Fruit fly (Drosophila melanogaster): ENCODE data around the gene RPA2.

The RPA2 gene

DNA sequence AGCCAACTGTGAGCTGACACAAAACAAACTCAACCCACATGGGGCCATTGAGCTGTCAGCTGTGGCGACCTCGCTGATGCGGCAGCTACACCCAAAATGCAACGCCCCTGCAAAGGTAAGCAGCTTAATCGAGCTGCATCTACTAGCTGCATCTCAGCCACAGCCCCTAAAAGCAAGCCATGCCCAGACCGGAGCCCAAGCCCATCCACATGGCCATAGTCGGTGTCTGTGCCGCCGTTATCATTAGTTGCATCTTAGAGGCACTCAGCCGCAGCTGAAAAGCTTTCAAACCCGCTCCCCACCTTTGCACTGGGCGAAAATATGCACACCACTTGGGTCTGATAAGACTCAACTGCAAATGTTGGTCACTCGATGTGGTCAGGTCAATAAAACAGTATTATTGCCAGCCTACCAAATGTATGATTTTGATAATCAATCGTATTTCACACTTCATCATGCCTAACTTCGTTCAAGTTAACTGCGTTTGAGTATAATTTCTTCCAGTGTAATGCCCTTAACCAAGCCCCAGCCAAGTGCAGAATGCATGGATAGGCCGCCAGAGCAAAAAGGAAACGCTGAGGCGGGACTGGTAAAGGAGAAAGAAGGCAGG, 48.2 kb upstream of the RPA2 start:
- TF ChIP-seq unpg (GFP tag; optimal IDR thresholded peaks at IDR 0.05) (peak; percentile 74), Optix (GFP tag; IDR thresholded peaks at IDR 0.05) (peak; percentile 60; the same call in 1 of the 3 replicates), salm (tag; optimal IDR thresholded peaks at IDR 0.05) (peak; percentile 10), CG8388 (GFP tag; optimal IDR thresholded peaks at IDR 0.05) (peak; percentile 62), cato (GFP tag; optimal IDR thresholded peaks at IDR 0.05; ENCODE audit: borderline replicate concordance) (no peak), CG8089 (GFP tag; optimal IDR thresholded peaks at IDR 0.05) (peak; percentile 30), CG31441 (GFP tag; IDR thresholded peaks at IDR 0.05) (peak; percentile 80), CG9609 (GFP tag; optimal IDR thresholded peaks at IDR 0.05) (peak; percentile 41), CG8944 (GFP tag; optimal IDR thresholded peaks at IDR 0.05) (peak; percentile 31), org-1 (GFP tag; optimal IDR thresholded peaks at IDR 0.05) (peak; percentile 46), ATbp (GFP tag; optimal IDR thresholded peaks at IDR 0.05) (peak; percentile 70), lola (GFP tag; optimal IDR thresholded peaks at IDR 0.05) (peak in 1 of 3 experiments; percentile 63), CG3847 (GFP tag; IDR thresholded peaks at IDR 0.05) (no peak), Hmx (GFP tag; optimal IDR thresholded peaks at IDR 0.05) (no peak), CG34422 (GFP tag; IDR thresholded peaks at IDR 0.05) (0 out of 3 replicates have a peak, but pooled peaks have one; percentile 15), Max (GFP tag; optimal IDR thresholded peaks at IDR 0.05) (peak; percentile 1), Hr78 (GFP tag; optimal IDR thresholded peaks at IDR 0.05) (peak in 1 of 2 experiments; percentile 10), ken (GFP tag; IDR thresholded peaks at IDR 0.05) (0 out of 3 replicates have a peak, but pooled peaks have one; percentile 34), Chrac-16 (GFP tag; optimal IDR thresholded peaks at IDR 0.05) (peak; percentile 42), zen (tag; optimal IDR thresholded peaks at IDR 0.05) (peak; percentile 15), nom (GFP tag; optimal IDR thresholded peaks at IDR 0.05) (no peak), HLHmδ (GFP tag; optimal IDR thresholded peaks at IDR 0.05) (no peak), CG1603 (tag; optimal IDR thresholded peaks at IDR 0.05) (peak; percentile 91), pros (GFP tag; optimal IDR thresholded peaks at IDR 0.05) (no peak), jumu (GFP tag; optimal IDR thresholded peaks at IDR 0.05) (peak; percentile 11), pnt (GFP tag; optimal IDR thresholded peaks at IDR 0.05) (peak; percentile 46), tap (tag; optimal IDR thresholded peaks at IDR 0.05) (peak; percentile 66), CG10209 (GFP tag; optimal IDR thresholded peaks at IDR 0.05) (peak; percentile 29), kay (GFP tag; optimal IDR thresholded peaks at IDR 0.05) (no peak), nmo (GFP tag; optimal IDR thresholded peaks at IDR 0.05) (peak; percentile 67), CG10267 (tag; optimal IDR thresholded peaks at IDR 0.05) (peak; percentile 34), Usf (GFP tag; optimal IDR thresholded peaks at IDR 0.05) (no peak), Pdp1 (GFP tag; optimal IDR thresholded peaks at IDR 0.05) (peak; percentile 26 to 32), Antp (GFP tag; optimal IDR thresholded peaks at IDR 0.05) (peak; percentile 46), CG3407 (GFP tag; optimal IDR thresholded peaks at IDR 0.05) (peak; percentile 40), CG8290 (GFP tag; optimal IDR thresholded peaks at IDR 0.05) (peak; percentile 60), CG8290 (tag; optimal IDR thresholded peaks at IDR 0.05) (peak in 1 of 2 experiments; percentile 73), nau (GFP tag; optimal IDR thresholded peaks at IDR 0.05) (peak; percentile 0), CG10366 (GFP tag; IDR thresholded peaks at IDR 0.05) (no peak; the same call in 1 of the 2 replicates), sisA (GFP tag; IDR thresholded peaks at IDR 0.05) (peak; percentile 62), D19B (GFP tag; optimal IDR thresholded peaks at IDR 0.05) (no peak), CG30403 (GFP tag; optimal IDR thresholded peaks at IDR 0.05) (peak; percentile 65), cg (GFP tag; optimal IDR thresholded peaks at IDR 0.05) (no peak), YL-1 (GFP tag; optimal IDR thresholded peaks at IDR 0.05) (no peak), ind (GFP tag; optimal IDR thresholded peaks at IDR 0.05) (peak; percentile 55), CG5245 (GFP tag; optimal IDR thresholded peaks at IDR 0.05) (peak; percentile 28), Opbp (GFP tag; IDR thresholded peaks at IDR 0.05; ENCODE audit: partially characterized antibody) (no peak), CG16863 (GFP tag; optimal IDR thresholded peaks at IDR 0.05) (peak; percentile 40), CHES-1-like (GFP tag; optimal IDR thresholded peaks at IDR 0.05) (no peak)
